Worm (Caenorhabditis elegans) whole organism, dauer: ENCODE data around the gene Y69H2.15.

ENCODE experiments used
- unc-62 ChIP-seq: sonication (generic microtip); optimal IDR thresholded peaks from 2 replicates; lab custom pipeline; 2017; ENCODE audit warnings: missing biosample characterization, missing genetic modification reagents, missing genetic modification characterization

Y69H2.15 gene

ce11 chrV:18626764-18627163 lies at the start of gene Y69H2.15:
Gene Y69H2.15 (minus strand): TSS chrV:18626864.
- no peak for TF ChIP-seq unc-62 (GFP tag; lab: Kevin White, UChicago)

ce11 chrV:18674367-18674766 lies 47.7 kb upstream of the Y69H2.15 start:
- TF ChIP-seq unc-62 (GFP tag; lab: Kevin White, UChicago), result no peak

ce11 chrV:18671811-18672210 lies 45.1 kb upstream of the Y69H2.15 start:
- no peak for TF ChIP-seq unc-62 (GFP tag; lab: Kevin White, UChicago)

- TF ChIP-seq unc-62 (GFP tag; lab: Kevin White, UChicago), result no peak
These were observed 43.4 kb upstream of the Y69H2.15 start, which contains the start of gene Y69H2.10 for ce11 chrV:18670017-18670416. Gene Y69H2.10 (plus strand): TSS chrV:18670317.

ce11 chrV:18667179-18667578 lies 40.5 kb upstream of the Y69H2.15 start:
- TF ChIP-seq unc-62 (GFP tag; lab: Kevin White, UChicago), result no peak

ce11 chrV:18664026-18664425 lies 37.4 kb upstream of the Y69H2.15 start, which contains the start of gene Y69H2.3:
Gene Y69H2.3 (minus strand): TSS chrV:18664126.
- no peak for TF ChIP-seq unc-62 (GFP tag; lab: Kevin White, UChicago)

- no peak for TF ChIP-seq unc-62 (GFP tag; lab: Kevin White, UChicago)
These were observed 35.7 kb upstream of the Y69H2.15 start for ce11 chrV:18662333-18662732.

- TF ChIP-seq unc-62 (GFP tag; lab: Kevin White, UChicago), result no peak
These were observed 32.2 kb upstream of the Y69H2.15 start for ce11 chrV:18658914-18659313.

ce11 chrV:18657391-18657790 lies 30.7 kb upstream of the Y69H2.15 start:
- no peak for TF ChIP-seq unc-62 (GFP tag; lab: Kevin White, UChicago)

- no peak for TF ChIP-seq unc-62 (GFP tag; lab: Kevin White, UChicago)
These were observed 29.7 kb upstream of the Y69H2.15 start for ce11 chrV:18656363-18656762.

- no peak for TF ChIP-seq unc-62 (GFP tag; lab: Kevin White, UChicago)
These were observed 23.4 kb upstream of the Y69H2.15 start, which contains the start of gene egas-2 for ce11 chrV:18650043-18650442. Gene egas-2 (plus strand): TSS chrV:18650343.

ce11 chrV:18644258-18644657 lies 17.6 kb upstream of the Y69H2.15 start:
- no peak for TF ChIP-seq unc-62 (GFP tag; lab: Kevin White, UChicago)

- no peak for TF ChIP-seq unc-62 (GFP tag; lab: Kevin White, UChicago)
These were observed 13.1 kb upstream of the Y69H2.15 start, which contains the start of gene egas-1 for ce11 chrV:18639601-18640354. Gene egas-1 (plus strand): TSS chrV:18640304.

ce11 chrV:18639074-18639473 lies 12.4 kb upstream of the Y69H2.15 start:
- TF ChIP-seq unc-62 (GFP tag; lab: Kevin White, UChicago), result no peak

- no peak for TF ChIP-seq unc-62 (GFP tag; lab: Kevin White, UChicago)
These were observed 11.8 kb upstream of the Y69H2.15 start, which contains the start of gene col-42 for ce11 chrV:18638367-18638873. Gene col-42 (plus strand): TSS chrV:18638484.

ce11 chrV:18637544-18638366 lies 11.1 kb upstream of the Y69H2.15 start:
- no peak for TF ChIP-seq unc-62 (GFP tag; lab: Kevin White, UChicago)
